Fruit fly (Drosophila melanogaster): ENCODE results near the gene twy.

twy gene

DNA sequence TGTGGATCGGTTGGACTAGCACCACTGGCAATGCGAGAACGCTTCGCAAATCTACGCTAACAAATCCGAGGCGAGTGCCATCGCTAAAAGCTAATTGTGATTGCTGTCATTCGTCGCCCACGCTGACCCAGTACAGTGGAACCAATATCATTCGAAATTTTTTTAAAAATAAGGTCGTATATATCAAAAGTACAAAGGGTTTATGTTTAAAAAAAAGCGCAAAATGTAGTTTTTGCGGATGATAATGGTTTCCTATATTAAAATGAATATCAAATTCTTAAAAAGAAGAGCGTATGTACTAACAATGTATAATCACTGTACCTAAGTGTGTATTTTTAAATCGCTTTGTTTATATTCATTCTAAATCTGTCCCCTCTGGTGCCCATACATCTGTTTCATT lies 7.8 kb downstream of the twy start (continued):
- TF ChIP-seq Oaz (GFP tag; IDR thresholded peaks at IDR 0.05) = no peak
- TF ChIP-seq lmd (GFP tag; IDR thresholded peaks at IDR 0.05) = peak; percentile 60; the same call in 1 of the 2 replicates
- peak; percentile 71 for TF ChIP-seq CG2120 (GFP tag; optimal IDR thresholded peaks at IDR 0.05)
- no peak for TF ChIP-seq dm (GFP tag; optimal IDR thresholded peaks at IDR 0.05)
- peak; percentile 39; the same call in 2 of the 3 replicates for TF ChIP-seq Aef1 (GFP tag; IDR thresholded peaks at IDR 0.05)
- TF ChIP-seq tin (GFP tag; optimal IDR thresholded peaks at IDR 0.05) = no peak
- peak; percentile 58 for TF ChIP-seq CG18599 (GFP tag; optimal IDR thresholded peaks at IDR 0.05)
- no peak for TF ChIP-seq CG10274 (GFP tag; optimal IDR thresholded peaks at IDR 0.05)
- no peak for TF ChIP-seq zfh1 (GFP tag; IDR thresholded peaks at IDR 0.05)
- no peak for TF ChIP-seq psq (GFP tag; optimal IDR thresholded peaks at IDR 0.05)
- TF ChIP-seq Pdp1 (GFP tag; optimal IDR thresholded peaks at IDR 0.05) = peak in 1 of 2 experiments; percentile 7
- peak; percentile 66; the same call in 1 of the 2 replicates for TF ChIP-seq vvl (GFP tag; IDR thresholded peaks at IDR 0.05)
- peak; percentile 34; the same call in 1 of the 2 replicates for TF ChIP-seq sisA (GFP tag; IDR thresholded peaks at IDR 0.05)
- peak; percentile 62; the same call in 1 of the 2 replicates for TF ChIP-seq seq (GFP tag; IDR thresholded peaks at IDR 0.05)
- TF ChIP-seq CG1647 (GFP tag; optimal IDR thresholded peaks at IDR 0.05) = no peak
- no peak for TF ChIP-seq CG10147 (GFP tag; optimal IDR thresholded peaks at IDR 0.05)
- peak; percentile 57 for TF ChIP-seq HLH3B (GFP tag; IDR thresholded peaks at IDR 0.05)
- 0 out of 2 replicates have a peak, but pooled peaks have one; percentile 9 for TF ChIP-seq ssp (GFP tag; IDR thresholded peaks at IDR 0.05)
- no peak for TF ChIP-seq CG30020 (tag; optimal IDR thresholded peaks at IDR 0.05)
- TF ChIP-seq CG4730 (GFP tag; IDR thresholded peaks at IDR 0.05) = peak; percentile 23; the same call in 1 of the 2 replicates
- peak; percentile 58 for TF ChIP-seq CG9817 (tag; optimal IDR thresholded peaks at IDR 0.05)
- TF ChIP-seq pum (GFP tag; optimal IDR thresholded peaks at IDR 0.05) = peak; percentile 0
- peak; percentile 29 for TF ChIP-seq Hr3 (GFP tag; optimal IDR thresholded peaks at IDR 0.05)
- no peak for TF ChIP-seq Antp (GFP tag; optimal IDR thresholded peaks at IDR 0.05)
- peak; percentile 82 for TF ChIP-seq Drgx (GFP tag; IDR thresholded peaks at IDR 0.05)
- peak; percentile 64 for TF ChIP-seq Ptx1 (GFP tag; IDR thresholded peaks at IDR 0.05)
- TF ChIP-seq Dll (GFP tag; IDR thresholded peaks at IDR 0.05; ENCODE audit: partially characterized antibody) = no peak
- no peak for TF ChIP-seq CG9797 (GFP tag; optimal IDR thresholded peaks at IDR 0.05)
- peak; percentile 34; the same call in 1 of the 2 replicates for TF ChIP-seq stc (GFP tag; IDR thresholded peaks at IDR 0.05)
- no peak for TF ChIP-seq sima (GFP tag; optimal IDR thresholded peaks at IDR 0.05)
- no peak for TF ChIP-seq CG1603 (tag; optimal IDR thresholded peaks at IDR 0.05)
- peak; percentile 20; the same call in 1 of the 2 replicates for TF ChIP-seq H2.0 (GFP tag; IDR thresholded peaks at IDR 0.05)
- no peak; the same call in 2 of the 3 replicates for TF ChIP-seq CG14050 (GFP tag; IDR thresholded peaks at IDR 0.05)
- no peak for TF ChIP-seq ranshi (GFP tag; IDR thresholded peaks at IDR 0.05)
- TF ChIP-seq Mad (GFP tag; optimal IDR thresholded peaks at IDR 0.05) = no peak
- no peak for TF ChIP-seq sqz (GFP tag; optimal IDR thresholded peaks at IDR 0.05)
- no peak for TF ChIP-seq CG12391 (tag; optimal IDR thresholded peaks at IDR 0.05)
- TF ChIP-seq CG13296 (GFP tag; optimal IDR thresholded peaks at IDR 0.05) = peak; percentile 60
- no peak for TF ChIP-seq insv (GFP tag; optimal IDR thresholded peaks at IDR 0.05)
- no peak for TF ChIP-seq Sin3A (optimal IDR thresholded peaks at IDR 0.05)
- peak; percentile 80 for TF ChIP-seq dysf (GFP tag; IDR thresholded peaks at IDR 0.05)
- no peak for TF ChIP-seq ase (GFP tag; IDR thresholded peaks at IDR 0.05)
- 0 out of 3 replicates have a peak, but pooled peaks have one; percentile 31 for TF ChIP-seq CG34422 (GFP tag; IDR thresholded peaks at IDR 0.05)
- no peak for TF ChIP-seq Ssrp (tag; optimal IDR thresholded peaks at IDR 0.05)
- no peak for TF ChIP-seq Hmx (GFP tag; optimal IDR thresholded peaks at IDR 0.05)
- TF ChIP-seq Hr51 (GFP tag; optimal IDR thresholded peaks at IDR 0.05) = no peak
- no peak; the same call in 1 of the 2 replicates for TF ChIP-seq CG10366 (GFP tag; IDR thresholded peaks at IDR 0.05)
- TF ChIP-seq Neu2 (GFP tag; optimal IDR thresholded peaks at IDR 0.05; ENCODE audit: borderline replicate concordance) = no peak
- TF ChIP-seq ERR (GFP tag; optimal IDR thresholded peaks at IDR 0.05) = no peak
- no peak for TF ChIP-seq CG5953 (GFP tag; IDR thresholded peaks at IDR 0.05)
- peak; percentile 51; the same call in 2 of the 3 replicates for TF ChIP-seq H15 (GFP tag; IDR thresholded peaks at IDR 0.05)
- TF ChIP-seq en (GFP tag; optimal IDR thresholded peaks at IDR 0.05) = no peak
